Fruit fly (Drosophila melanogaster) whole organism, wandering third instar larva: ENCODE data around the gene CG13311.

Source experiments
- Jra ChIP-seq: sonication (Bioruptor generic); optimal IDR thresholded peaks from 2 replicates; lab custom pipeline; 2016; ENCODE audit warnings: missing biosample characterization, missing genetic modification characterization
- OdsH ChIP-seq: fragments of 200-800 bp; sonication (Bioruptor generic); optimal IDR thresholded peaks from 2 replicates; lab custom pipeline; 2016; ENCODE audit warnings: missing biosample characterization, mild to moderate bottlenecking, missing genetic modification characterization
- fru ChIP-seq: fragments of 200-800 bp; sonication (Bioruptor generic); optimal IDR thresholded peaks from 3 replicates; lab custom pipeline; 2016; ENCODE audit warnings: missing biosample characterization, mild to moderate bottlenecking, missing genetic modification characterization
- h ChIP-seq: fragments of 200-800 bp; sonication (Bioruptor generic); optimal IDR thresholded peaks from 3 replicates; lab custom pipeline; 2016; ENCODE audit warnings: missing biosample characterization, mild to moderate bottlenecking, missing genetic modification characterization
- psq ChIP-seq: fragments of 200-800 bp; sonication (Bioruptor generic); optimal IDR thresholded peaks from 3 replicates; lab custom pipeline; 2017; ENCODE audit warnings: missing biosample characterization, mild to moderate bottlenecking, missing genetic modification characterization, moderate library complexity
- rgr ChIP-seq: fragments of 200-800 bp; sonication (Bioruptor generic); optimal IDR thresholded peaks from 3 replicates; lab custom pipeline; 2016; ENCODE audit warnings: missing biosample characterization, mild to moderate bottlenecking, missing genetic modification characterization
- sage ChIP-seq: fragments of 200-800 bp; sonication (Bioruptor generic); optimal IDR thresholded peaks from 2 replicates; lab custom pipeline; 2016; ENCODE audit warnings: missing biosample characterization, mild to moderate bottlenecking, missing genetic modification characterization
- tai ChIP-seq: sonication (Bioruptor generic); optimal IDR thresholded peaks from 2 replicates; lab custom pipeline; 2016; ENCODE audit warnings: missing biosample characterization, missing genetic modification characterization
- usp ChIP-seq: fragments of >200 bp; optimal IDR thresholded peaks from 2 replicates; lab custom pipeline; 2017; ENCODE audit warnings: missing biosample characterization, missing genetic modification characterization

dm6 chr3L:8802064-8802463 is at the start of gene CG13311, which contains the start of gene CG34426:
- TF ChIP-seq h (no peak), psq (no peak), tai (no peak), fru (no peak), Jra (GFP tag; lab: Kevin White, UChicago) (no peak), sage (GFP tag; lab: Kevin White, UChicago) (no peak), OdsH (GFP tag; lab: Kevin White, UChicago) (no peak), usp (GFP tag; lab: Kevin White, UChicago) (no peak), rgr (GFP tag; lab: Kevin White, UChicago) (no peak)
